Worm (Caenorhabditis elegans) whole organism, L4 larva: ENCODE measurements around the gene ser-6.

Experiments used
- R02D3.7 ChIP-seq: fragments of 150-350 bp; sonication (generic microtip); optimal IDR thresholded peaks from 3 replicates; lab custom pipeline; 2014; ENCODE audit warnings: missing biosample characterization, missing genetic modification characterization
- ama-1 ChIP-seq: fragments of 150-350 bp; optimal IDR thresholded peaks from 2 replicates; lab custom pipeline; 2014; ENCODE audit warnings: inconsistent platforms, mixed read lengths
- daf-19 ChIP-seq: fragments of 200-800 bp; sonication (Bioruptor generic); conservative IDR thresholded peaks from 2 replicates; pipeline ENCODE4 v1.3.6; 2022; ENCODE audit warnings: missing genetic modification characterization, missing compliant biosample characterization
- duxl-1 ChIP-seq: sonication (generic microtip); optimal IDR thresholded peaks from 2 replicates; lab custom pipeline; 2016; ENCODE audit warnings: mild to moderate bottlenecking, missing genetic modification characterization, moderate library complexity, missing compliant biosample characterization; ENCODE audit not compliant: poor library complexity
- lin-13 ChIP-seq: fragments of 150-350 bp; optimal IDR thresholded peaks from 2 replicates; lab custom pipeline; 2014; ENCODE audit warnings: missing biosample characterization, missing genetic modification reagents, missing genetic modification characterization
- lin-39 ChIP-seq: fragments of 150-350 bp; optimal IDR thresholded peaks from 2 replicates; lab custom pipeline; 2014; ENCODE audit warnings: missing biosample characterization, missing genetic modification reagents, missing genetic modification characterization
- nhr-10 ChIP-seq: fragments of 150-350 bp; optimal IDR thresholded peaks from 2 replicates; lab custom pipeline; 2014; ENCODE audit warnings: missing biosample characterization, missing genetic modification characterization
- pqm-1 ChIP-seq: sonication (generic microtip); optimal IDR thresholded peaks from 2 replicates; lab custom pipeline; 2017; ENCODE audit warnings: missing biosample characterization, missing genetic modification characterization
- spr-1 ChIP-seq: sonication (generic microtip); optimal IDR thresholded peaks from 2 replicates; lab custom pipeline; 2016; ENCODE audit warnings: mild to moderate bottlenecking, missing genetic modification characterization, missing compliant biosample characterization
- ztf-11 ChIP-seq: fragments of 150-350 bp; optimal IDR thresholded peaks from 2 replicates; lab custom pipeline; 2014; ENCODE audit warnings: missing biosample characterization, missing genetic modification characterization

ce11 chrIV:3008828-3009227 is 48.9 kb downstream of the ser-6 start, which contains the start of gene Y54G2A.73:
- TF ChIP-seq pqm-1 (tag; lab: Kevin White, UChicago) = no peak
- no peak for TF ChIP-seq lin-13 (GFP tag; lab: Kevin White, UChicago)
- TF ChIP-seq duxl-1 = no peak
- TF ChIP-seq daf-19 (GFP tag; lab: Robert Waterston, UW) = no peak
- TF ChIP-seq lin-39 (tag; lab: Kevin White, UChicago) = no peak
- TF ChIP-seq ama-1 = no peak
- no peak for TF ChIP-seq nhr-10
- no peak for TF ChIP-seq ztf-11
- TF ChIP-seq R02D3.7 = no peak
- no peak for TF ChIP-seq spr-1 (tag; lab: Kevin White, UChicago)
